Fruit fly (Drosophila melanogaster): ENCODE data around the gene Stt3A.

Stt3A gene

DNA sequence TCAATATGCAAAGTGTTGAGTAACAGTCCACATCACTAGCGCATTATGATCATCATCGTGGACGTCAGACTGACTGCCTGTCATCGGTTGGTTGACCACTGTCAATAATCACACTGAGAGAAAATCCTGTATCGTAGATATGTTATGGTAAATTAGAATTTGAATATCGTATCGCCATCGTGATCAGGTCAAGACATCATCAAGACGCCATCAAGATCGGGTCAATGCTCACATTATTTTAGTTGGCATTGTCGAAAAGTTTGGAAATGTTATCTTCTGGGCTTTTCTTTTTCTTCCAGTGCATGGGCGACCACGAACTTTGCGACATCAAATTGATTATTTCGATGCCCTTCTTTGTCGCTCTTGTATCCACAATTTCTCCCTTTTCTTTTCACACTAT, 5.3 kb upstream of the Stt3A start (continued):
- TF ChIP-seq HLH4C (GFP tag; IDR thresholded peaks at IDR 0.05; ENCODE audit: partially characterized antibody) (no peak), pho (GFP tag; optimal IDR thresholded peaks at IDR 0.05) (peak; percentile 79), jumu (GFP tag; optimal IDR thresholded peaks at IDR 0.05) (peak; percentile 91), Lpt (GFP tag; optimal IDR thresholded peaks at IDR 0.05) (no peak), CG13624 (GFP tag; optimal IDR thresholded peaks at IDR 0.05) (peak; percentile 89), CG17829 (tag; optimal IDR thresholded peaks at IDR 0.05) (peak; percentile 86), Gug (GFP tag; IDR thresholded peaks at IDR 0.05) (peak; percentile 69), H15 (GFP tag; IDR thresholded peaks at IDR 0.05) (peak; percentile 80), CG8765 (GFP tag; IDR thresholded peaks at IDR 0.05) (no peak), stc (GFP tag; IDR thresholded peaks at IDR 0.05) (peak; percentile 89), CG10209 (GFP tag; optimal IDR thresholded peaks at IDR 0.05) (peak; percentile 87), tin (GFP tag; optimal IDR thresholded peaks at IDR 0.05) (peak; percentile 86), CG34224 (GFP tag; IDR thresholded peaks at IDR 0.05; ENCODE audit: partially characterized antibody) (no peak), Kr (GFP tag; optimal IDR thresholded peaks at IDR 0.05) (no peak), al (GFP tag; IDR thresholded peaks at IDR 0.05) (peak; percentile 42; the same call in 1 of the 2 replicates), CG10979 (tag; optimal IDR thresholded peaks at IDR 0.05) (peak; percentile 91), az2 (GFP tag; optimal IDR thresholded peaks at IDR 0.05) (peak; percentile 91), CG6272 (GFP tag; IDR thresholded peaks at IDR 0.05) (peak; percentile 42; the same call in 1 of the 2 replicates), maf-S (GFP tag; optimal IDR thresholded peaks at IDR 0.05) (peak; percentile 82), rib (GFP tag; IDR thresholded peaks at IDR 0.05) (no peak), Spps (tag; optimal IDR thresholded peaks at IDR 0.05) (peak; percentile 78), Dp (GFP tag; optimal IDR thresholded peaks at IDR 0.05) (no peak), Sin3A (optimal IDR thresholded peaks at IDR 0.05) (no peak), lov (optimal IDR thresholded peaks at IDR 0.05) (no peak), lov (GFP tag; IDR thresholded peaks at IDR 0.05) (peak; percentile 80; the same call in 2 of the 3 replicates), CG15601 (tag; optimal IDR thresholded peaks at IDR 0.05) (peak; percentile 91), CG11560 (tag; IDR thresholded peaks at IDR 0.05) (peak; percentile 58; the same call in 1 of the 3 replicates), Lhr (GFP tag; optimal IDR thresholded peaks at IDR 0.05) (peak; percentile 72), CG3726 (GFP tag; IDR thresholded peaks at IDR 0.05) (peak; percentile 75), Xrp1 (GFP tag; IDR thresholded peaks at IDR 0.05) (peak; percentile 88), lola (GFP tag; optimal IDR thresholded peaks at IDR 0.05) (peak in 1 of 3 experiments; percentile 90), tgo (GFP tag; IDR thresholded peaks at IDR 0.05) (peak; percentile 84), CG14014 (GFP tag; IDR thresholded peaks at IDR 0.05) (peak; percentile 75), pnt (GFP tag; optimal IDR thresholded peaks at IDR 0.05) (peak; percentile 90), CG10543 (GFP tag; optimal IDR thresholded peaks at IDR 0.05) (peak; percentile 86), slou (GFP tag; optimal IDR thresholded peaks at IDR 0.05) (peak; percentile 71), CG1603 (tag; optimal IDR thresholded peaks at IDR 0.05) (peak; percentile 95), ssp (GFP tag; IDR thresholded peaks at IDR 0.05) (peak; percentile 64), Hey (tag; optimal IDR thresholded peaks at IDR 0.05) (peak; percentile 67), cas (GFP tag; IDR thresholded peaks at IDR 0.05) (no peak), HLH54F (GFP tag; optimal IDR thresholded peaks at IDR 0.05) (peak; percentile 81), ATbp (GFP tag; optimal IDR thresholded peaks at IDR 0.05) (peak; percentile 94)

DNA sequence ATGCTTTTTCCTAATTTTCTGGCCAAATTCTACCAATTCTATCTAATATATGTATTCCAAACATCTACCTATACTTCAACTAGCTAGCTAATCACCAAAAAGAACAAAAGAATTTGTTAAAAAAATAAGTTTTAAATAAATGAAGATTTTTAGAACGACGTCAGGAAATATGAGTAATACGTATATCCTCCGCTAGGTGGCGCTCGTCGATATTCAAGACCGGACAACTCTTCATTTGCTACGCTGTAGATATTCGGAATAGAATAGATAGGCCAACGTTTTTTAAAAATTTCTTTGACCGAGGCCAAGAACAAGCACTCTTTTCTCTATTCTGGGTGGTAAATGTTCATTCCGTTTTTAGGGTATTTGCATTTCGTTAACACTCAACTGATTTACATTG, 4.7 kb upstream of the Stt3A start:
- TF ChIP-seq Max (GFP tag; optimal IDR thresholded peaks at IDR 0.05) (no peak), CTCF (GFP tag; optimal IDR thresholded peaks at IDR 0.05) (peak; percentile 84)
